Fruit fly (Drosophila melanogaster) whole organism, embryonic: Measurements from ENCODE around the gene Syp.

Source experiments
- Abd-B ChIP-seq: fragments of 200-800 bp; sonication (Bioruptor generic); optimal IDR thresholded peaks from 2 replicates; lab custom pipeline; 2018; ENCODE audit warnings: missing biosample characterization, mild to moderate bottlenecking, missing genetic modification characterization, moderate library complexity
- Ada2b ChIP-seq: fragments of 200-800 bp; sonication (Bioruptor generic); IDR thresholded peaks from 2 replicates; pipeline ENCODE4 v1.3.6; 2022; ENCODE audit warnings: missing biosample characterization, missing genetic modification characterization
- Antp ChIP-seq: fragments of 200-800 bp; sonication (Bioruptor generic); optimal IDR thresholded peaks from 3 replicates; lab custom pipeline; 2016; ENCODE audit warnings: missing biosample characterization, missing genetic modification characterization
- Atf-2 ChIP-seq: fragments of 200-800 bp; sonication (Bioruptor generic); optimal IDR thresholded peaks from 2 replicates; lab custom pipeline; 2016; ENCODE audit warnings: missing biosample characterization, missing genetic modification characterization
- BtbVII ChIP-seq: fragments of 200-800 bp; sonication (Bioruptor generic); optimal IDR thresholded peaks from 3 replicates; lab custom pipeline; 2017; ENCODE audit warnings: missing biosample characterization, mild to moderate bottlenecking, missing genetic modification characterization
- CG10431 ChIP-seq: fragments of 200-800 bp; sonication (Bioruptor generic); optimal IDR thresholded peaks from 3 replicates; lab custom pipeline; 2018; ENCODE audit warnings: missing biosample characterization, mild to moderate bottlenecking, missing genetic modification characterization
- CG10462 ChIP-seq: fragments of 200-800 bp; sonication (Bioruptor generic); optimal IDR thresholded peaks from 2 replicates; lab custom pipeline; 2016; ENCODE audit warnings: missing biosample characterization, missing genetic modification characterization
- CG12769 ChIP-seq: fragments of 200-800 bp; sonication (Bioruptor generic); optimal IDR thresholded peaks from 2 replicates; lab custom pipeline; 2019; ENCODE audit warnings: missing biosample characterization, mild to moderate bottlenecking, missing genetic modification characterization, moderate library complexity
- CG12942 ChIP-seq: fragments of 200-800 bp; sonication (Bioruptor generic); optimal IDR thresholded peaks from 3 replicates; lab custom pipeline; 2016; ENCODE audit warnings: missing biosample characterization, missing genetic modification characterization
- CG14050 ChIP-seq: fragments of 200-800 bp; sonication (Bioruptor generic); IDR thresholded peaks from 3 replicates; pipeline ENCODE4 v1.3.6; 2022; ENCODE audit warnings: missing biosample characterization, missing genetic modification characterization
- CG14441 ChIP-seq: fragments of 200-800 bp; sonication (Bioruptor generic); IDR thresholded peaks from 2 replicates; pipeline ENCODE4 v1.3.6; 2022; ENCODE audit warnings: missing biosample characterization, missing genetic modification characterization
- CG14710 ChIP-seq: fragments of 200-800 bp; sonication (Bioruptor generic); optimal IDR thresholded peaks from 3 replicates; lab custom pipeline; 2019; ENCODE audit warnings: missing biosample characterization, mild to moderate bottlenecking, missing genetic modification characterization, moderate library complexity
- CG16815 ChIP-seq: fragments of 200-800 bp; sonication (Bioruptor generic); optimal IDR thresholded peaks from 3 replicates; lab custom pipeline; 2017; ENCODE audit warnings: missing biosample characterization, mild to moderate bottlenecking, missing genetic modification characterization
- CG1792 ChIP-seq: fragments of 200-800 bp; sonication (Bioruptor generic); optimal IDR thresholded peaks from 2 replicates; lab custom pipeline; 2016; ENCODE audit warnings: missing biosample characterization, missing genetic modification characterization
- CG18476 ChIP-seq: fragments of 200-800 bp; sonication (Bioruptor generic); optimal IDR thresholded peaks from 2 replicates; lab custom pipeline; 2016; ENCODE audit warnings: missing biosample characterization, mild to moderate bottlenecking, missing genetic modification characterization
- CG2120 ChIP-seq: fragments of 200-800 bp; sonication (Bioruptor generic); optimal IDR thresholded peaks from 3 replicates; lab custom pipeline; 2016; ENCODE audit warnings: missing biosample characterization, missing genetic modification characterization
- CG2129 ChIP-seq: fragments of 200-800 bp; sonication (Bioruptor generic); IDR thresholded peaks from 2 replicates; pipeline ENCODE4 v1.3.6; 2022; ENCODE audit warnings: missing biosample characterization, missing genetic modification characterization; ENCODE audit not compliant: partially characterized antibody
- CG2199 ChIP-seq: fragments of 200-800 bp; sonication (Bioruptor generic); IDR thresholded peaks from 3 replicates; pipeline ENCODE4 v1.3.6; 2022; ENCODE audit warnings: missing biosample characterization, missing genetic modification characterization
- CG2889 ChIP-seq: fragments of 200-800 bp; sonication (Bioruptor generic); IDR thresholded peaks from 3 replicates; pipeline ENCODE4 v1.3.6; 2022; ENCODE audit warnings: missing biosample characterization, missing genetic modification characterization
- CG3065 ChIP-seq: fragments of 200-800 bp; sonication (Bioruptor generic); optimal IDR thresholded peaks from 2 replicates; lab custom pipeline; 2016; ENCODE audit warnings: missing biosample characterization, missing genetic modification characterization
- CG3726 ChIP-seq: fragments of 200-800 bp; sonication (Bioruptor generic); IDR thresholded peaks from 3 replicates; pipeline ENCODE4, ENCODE4 v1.3.6; 2022; ENCODE audit warnings: missing biosample characterization, missing genetic modification characterization
- CG42726 ChIP-seq: fragments of 200-800 bp; sonication (Bioruptor generic); IDR thresholded peaks from 2 replicates; pipeline ENCODE4 v1.3.6; 2022; ENCODE audit warnings: missing biosample characterization, missing genetic modification characterization; ENCODE audit not compliant: partially characterized antibody
- CG4820 ChIP-seq: fragments of 200-800 bp; sonication (Bioruptor generic); optimal IDR thresholded peaks from 3 replicates; lab custom pipeline; 2016; ENCODE audit warnings: missing biosample characterization, missing genetic modification characterization
- CG7357 ChIP-seq: fragments of 200-800 bp; sonication (Bioruptor generic); IDR thresholded peaks from 3 replicates; pipeline ENCODE4 v1.3.6; 2022; ENCODE audit warnings: missing biosample characterization, missing genetic modification characterization
- CG9437 ChIP-seq: fragments of 200-800 bp; sonication (Bioruptor generic); optimal IDR thresholded peaks from 2 replicates; lab custom pipeline; 2018; ENCODE audit warnings: missing biosample characterization, mild to moderate bottlenecking, missing genetic modification characterization
- CG9609 ChIP-seq: fragments of 200-800 bp; sonication (Bioruptor generic); optimal IDR thresholded peaks from 3 replicates; lab custom pipeline; 2016; ENCODE audit warnings: missing biosample characterization, missing genetic modification characterization
- CG9727 ChIP-seq: fragments of 200-800 bp; sonication (Bioruptor generic); optimal IDR thresholded peaks from 3 replicates; lab custom pipeline; 2017; ENCODE audit warnings: missing biosample characterization, mild to moderate bottlenecking, missing genetic modification characterization
- CG9817 ChIP-seq: fragments of 200-800 bp; sonication (Bioruptor generic); optimal IDR thresholded peaks from 2 replicates; lab custom pipeline; 2018; ENCODE audit warnings: missing biosample characterization, mild to moderate bottlenecking, missing genetic modification characterization, moderate library complexity
- Deaf1 ChIP-seq: fragments of 200-800 bp; optimal IDR thresholded peaks from 3 replicates; lab custom pipeline; 2019; ENCODE audit warnings: missing biosample characterization, mild to moderate bottlenecking, missing genetic modification characterization, moderate library complexity
- Dek ChIP-seq: fragments of 200-800 bp; sonication (Bioruptor generic); optimal IDR thresholded peaks from 3 replicates; lab custom pipeline; 2019; ENCODE audit warnings: missing biosample characterization, mild to moderate bottlenecking, missing genetic modification characterization, moderate library complexity
- Fer3 ChIP-seq: fragments of 200-800 bp; sonication (Bioruptor generic); optimal IDR thresholded peaks from 2 replicates; lab custom pipeline; 2018; ENCODE audit warnings: missing biosample characterization, mild to moderate bottlenecking, missing genetic modification characterization, moderate library complexity
- H2.0 ChIP-seq: fragments of 200-800 bp; sonication (Bioruptor generic); IDR thresholded peaks from 2 replicates; pipeline ENCODE4 v1.3.6; 2022; ENCODE audit warnings: missing biosample characterization, missing genetic modification characterization
- HLH54F ChIP-seq: fragments of 200-800 bp; sonication (Bioruptor generic); optimal IDR thresholded peaks from 3 replicates; lab custom pipeline; 2016; ENCODE audit warnings: missing biosample characterization, missing genetic modification characterization
- Hr3 ChIP-seq: fragments of 200-800 bp; sonication (Bioruptor generic); optimal IDR thresholded peaks from 3 replicates; lab custom pipeline; 2016; ENCODE audit warnings: missing biosample characterization, missing genetic modification characterization
- Hr39 ChIP-seq: fragments of >200 bp; optimal IDR thresholded peaks from 2 replicates; lab custom pipeline; 2017
- Jarid2 ChIP-seq: fragments of 200-800 bp; sonication (Bioruptor generic); optimal IDR thresholded peaks from 3 replicates; lab custom pipeline; 2017; ENCODE audit warnings: mild to moderate bottlenecking, missing biosample characterization, missing genetic modification reagents, missing genetic modification characterization
- Max ChIP-seq: fragments of 200-800 bp; sonication (Bioruptor generic); optimal IDR thresholded peaks from 2 replicates; lab custom pipeline; 2016; ENCODE audit warnings: missing biosample characterization, mild to moderate bottlenecking, missing genetic modification characterization
- Meics ChIP-seq: fragments of 200-800 bp; sonication (Bioruptor generic); optimal IDR thresholded peaks from 2 replicates; lab custom pipeline; 2017; ENCODE audit warnings: missing biosample characterization, mild to moderate bottlenecking, missing genetic modification characterization
- Nf-YA ChIP-seq: fragments of 200-800 bp; sonication (Bioruptor generic); IDR thresholded peaks from 2 replicates; pipeline ENCODE4 v1.3.6; 2022; ENCODE audit warnings: missing biosample characterization, missing genetic modification characterization
- Oaz ChIP-seq: fragments of 200-800 bp; sonication (Bioruptor generic); IDR thresholded peaks from 2 replicates; pipeline ENCODE4 v1.3.6; 2022; ENCODE audit warnings: missing biosample characterization, missing genetic modification characterization
- amos ChIP-seq: fragments of 200-800 bp; sonication (Bioruptor generic); IDR thresholded peaks from 2 replicates; pipeline ENCODE4 v1.3.6; 2022; ENCODE audit warnings: missing biosample characterization, missing genetic modification characterization; ENCODE audit not compliant: partially characterized antibody
- az2 ChIP-seq: fragments of 200-800 bp; sonication (Bioruptor generic); optimal IDR thresholded peaks from 3 replicates; lab custom pipeline; 2016; ENCODE audit warnings: missing biosample characterization, missing genetic modification characterization
- dati ChIP-seq: fragments of 200-800 bp; sonication (Bioruptor generic); IDR thresholded peaks from 2 replicates; pipeline ENCODE4 v1.3.6; 2022; ENCODE audit warnings: missing biosample characterization, missing genetic modification characterization
- ems ChIP-seq: fragments of 200-800 bp; sonication (Bioruptor generic); optimal IDR thresholded peaks from 3 replicates; lab custom pipeline; 2016; ENCODE audit warnings: missing biosample characterization, missing genetic modification characterization
- ewg ChIP-seq: fragments of 200-800 bp; sonication (Bioruptor generic); optimal IDR thresholded peaks from 3 replicates; lab custom pipeline; 2017; ENCODE audit warnings: mild to moderate bottlenecking, missing biosample characterization, missing genetic modification reagents, missing genetic modification characterization
- fd3F ChIP-seq: fragments of 200-800 bp; sonication (Bioruptor generic); optimal IDR thresholded peaks from 2 replicates; lab custom pipeline; 2018; ENCODE audit warnings: missing biosample characterization, mild to moderate bottlenecking, missing genetic modification characterization, moderate library complexity
- gcm ChIP-seq: fragments of 200-800 bp; sonication (Bioruptor generic); optimal IDR thresholded peaks from 2 replicates; lab custom pipeline; 2019; ENCODE audit warnings: missing biosample characterization, mild to moderate bottlenecking, missing genetic modification characterization, moderate library complexity
- jing ChIP-seq: fragments of 200-800 bp; sonication (Bioruptor generic); optimal IDR thresholded peaks from 2 replicates; lab custom pipeline; 2018; ENCODE audit warnings: missing biosample characterization, mild to moderate bottlenecking, missing genetic modification characterization
- sisA ChIP-seq: fragments of 200-800 bp; sonication (Bioruptor generic); IDR thresholded peaks from 2 replicates; pipeline ENCODE4 v1.3.6; 2022; ENCODE audit warnings: missing biosample characterization, missing genetic modification characterization
- tap ChIP-seq: fragments of 200-800 bp; optimal IDR thresholded peaks from 3 replicates; lab custom pipeline; 2019; ENCODE audit warnings: missing biosample characterization, mild to moderate bottlenecking, missing genetic modification characterization, moderate library complexity
- toy ChIP-seq: fragments of 200-800 bp; sonication (Bioruptor generic); IDR thresholded peaks from 2 replicates; pipeline ENCODE4 v1.3.6; 2022; ENCODE audit warnings: missing biosample characterization, missing genetic modification characterization

The Syp gene

dm6 chr3R:20821815-20822375 lies 65.4 kb downstream of the Syp start, which contains the start of the genes CG17271 and RpS20 (continued):
- TF ChIP-seq Hr39 (lab: Kevin White, UChicago) = no peak
- TF ChIP-seq CG7357 (GFP tag; lab: Robert Waterston, UW) = peak; percentile 73
- TF ChIP-seq amos (GFP tag; lab: Robert Waterston, UW) = 0 out of 2 replicates have a peak, but pooled peaks have one; percentile 43
- TF ChIP-seq CG3065 (GFP tag; lab: Kevin White, UChicago) = peak; percentile 82
- peak; percentile 96 for TF ChIP-seq CG14710
- peak; percentile 87 for TF ChIP-seq CG3726 (GFP tag; lab: Robert Waterston, UW)
- TF ChIP-seq CG9727 (GFP tag; lab: Kevin White, UChicago) = peak; percentile 91
- peak; percentile 66 for TF ChIP-seq Jarid2
- TF ChIP-seq CG2120 = peak; percentile 97
- TF ChIP-seq Abd-B (GFP tag; lab: Kevin White, UChicago) = peak; percentile 89
- TF ChIP-seq CG18476 (GFP tag; lab: Kevin White, UChicago) = peak; percentile 86
- peak; percentile 83 for TF ChIP-seq Ada2b
- peak; percentile 94 for TF ChIP-seq CG1792 (GFP tag; lab: Kevin White, UChicago)
- peak; percentile 69 for TF ChIP-seq CG9437 (GFP tag; lab: Kevin White, UChicago)
- TF ChIP-seq Max (GFP tag; lab: Kevin White, UChicago) = peak; percentile 89
- TF ChIP-seq CG16815 (GFP tag; lab: Kevin White, UChicago) = peak; percentile 82
- TF ChIP-seq CG2889 (GFP tag; lab: Robert Waterston, UW) = peak; percentile 86
- peak; percentile 86 for TF ChIP-seq CG10462 (GFP tag; lab: Kevin White, UChicago)
- peak; percentile 82 for TF ChIP-seq Oaz (GFP tag; lab: Robert Waterston, UW)
- TF ChIP-seq CG4820 (GFP tag; lab: Kevin White, UChicago) = peak; percentile 91
- TF ChIP-seq dati (GFP tag; lab: Robert Waterston, UW) = peak; percentile 70
- peak; percentile 94 for TF ChIP-seq Hr3
- peak; percentile 78; the same call in 1 of the 2 replicates for TF ChIP-seq toy (GFP tag; lab: Robert Waterston, UW)
- peak; percentile 85 for TF ChIP-seq CG14050 (GFP tag; lab: Robert Waterston, UW)
- peak; percentile 90 for TF ChIP-seq CG14441 (GFP tag; lab: Robert Waterston, UW)
- TF ChIP-seq Dek = peak; percentile 84
- peak; percentile 26 for TF ChIP-seq tap (tag; lab: Kevin White, UChicago)
- peak; percentile 56 for TF ChIP-seq Deaf1 (tag; lab: Kevin White, UChicago)
- TF ChIP-seq Antp = peak; percentile 97
- TF ChIP-seq Nf-YA (GFP tag; lab: Robert Waterston, UW) = peak; percentile 43; the same call in 1 of the 2 replicates
- TF ChIP-seq sisA (GFP tag; lab: Robert Waterston, UW) = peak; percentile 92
- peak; percentile 91 for TF ChIP-seq CG9817 (tag; lab: Kevin White, UChicago)
- peak; percentile 93 for TF ChIP-seq CG12769 (tag; lab: Kevin White, UChicago)
- TF ChIP-seq HLH54F (GFP tag; lab: Kevin White, UChicago) = peak; percentile 95
- TF ChIP-seq CG10431 (GFP tag; lab: Kevin White, UChicago) = peak; percentile 80
- peak; percentile 87 for TF ChIP-seq gcm
- peak; percentile 62 for TF ChIP-seq CG2199
- TF ChIP-seq CG2129 (GFP tag; lab: Robert Waterston, UW) = no peak
- peak; percentile 90 for TF ChIP-seq az2 (GFP tag; lab: Kevin White, UChicago)
- peak; percentile 76 for TF ChIP-seq BtbVII (GFP tag; lab: Kevin White, UChicago)
- TF ChIP-seq jing (GFP tag; lab: Kevin White, UChicago) = no peak
- TF ChIP-seq CG42726 (GFP tag; lab: Robert Waterston, UW) = no peak
- TF ChIP-seq Fer3 (tag; lab: Kevin White, UChicago) = peak; percentile 86
- peak; percentile 89 for TF ChIP-seq ewg
- TF ChIP-seq Atf-2 (GFP tag; lab: Kevin White, UChicago) = peak; percentile 91
- TF ChIP-seq H2.0 (GFP tag; lab: Robert Waterston, UW) = peak; percentile 81
- peak; percentile 88 for TF ChIP-seq Meics (GFP tag; lab: Kevin White, UChicago)
- peak; percentile 94 for TF ChIP-seq ems (GFP tag; lab: Kevin White, UChicago)
- TF ChIP-seq CG12942 (GFP tag; lab: Kevin White, UChicago) = peak; percentile 94
- peak; percentile 94 for TF ChIP-seq CG9609 (GFP tag; lab: Kevin White, UChicago)
- peak; percentile 72 for TF ChIP-seq fd3F (GFP tag; lab: Kevin White, UChicago)
